Worm (Caenorhabditis elegans) whole organism, young adult: ENCODE measurements around the gene lon-8.

Experiments
- B0261.1 ChIP-seq: sonication (generic microtip); optimal IDR thresholded peaks from 2 replicates; lab custom pipeline; 2016; ENCODE audit warnings: mild to moderate bottlenecking, missing genetic modification characterization, moderate library complexity, missing compliant biosample characterization
- D2030.7 ChIP-seq: fragments of 200-800 bp; sonication (Bioruptor generic); IDR thresholded peaks from 2 replicates; pipeline ENCODE4 v1.3.6; 2022; ENCODE audit warnings: missing genetic modification reagents, missing genetic modification characterization, missing compliant biosample characterization
- F22D6.2 ChIP-seq: sonication (generic microtip); optimal IDR thresholded peaks from 2 replicates; lab custom pipeline; 2016; ENCODE audit warnings: mild to moderate bottlenecking, missing genetic modification characterization, missing compliant biosample characterization
- F33H1.4 ChIP-seq: fragments of 200-800 bp; sonication (Bioruptor generic); IDR thresholded peaks from 2 replicates; pipeline ENCODE4 v1.3.6; 2022; ENCODE audit warnings: missing genetic modification reagents, missing genetic modification characterization, missing compliant biosample characterization
- F57A8.1 ChIP-seq: fragments of 200-800 bp; sonication (Bioruptor generic); optimal IDR thresholded peaks from 2 replicates; lab custom pipeline; 2018; ENCODE audit warnings: mild to moderate bottlenecking, missing genetic modification characterization, moderate library complexity, missing compliant biosample characterization
- Y53G8AR.9 ChIP-seq: fragments of 200-800 bp; sonication (Bioruptor generic); conservative IDR thresholded peaks from 2 replicates; pipeline ENCODE4 v1.3.6; 2022; ENCODE audit warnings: missing genetic modification reagents, missing genetic modification characterization, missing compliant biosample characterization
- Y95B8A.8 ChIP-seq: fragments of 200-800 bp; sonication (Bioruptor generic); IDR thresholded peaks from 2 replicates; pipeline ENCODE4 v1.3.6; 2022; ENCODE audit warnings: missing genetic modification reagents, missing genetic modification characterization, missing compliant biosample characterization
- akir-1 ChIP-seq: fragments of 200-800 bp; sonication (Bioruptor generic); optimal IDR thresholded peaks from 2 replicates; lab custom pipeline; 2018; ENCODE audit warnings: mild to moderate bottlenecking, missing genetic modification characterization, moderate library complexity, missing compliant biosample characterization
- aptf-2 ChIP-seq: fragments of 200-800 bp; sonication (Bioruptor generic); conservative IDR thresholded peaks from 2 replicates; pipeline ENCODE4 v1.3.6; 2022; ENCODE audit warnings: missing genetic modification reagents, missing genetic modification characterization, missing compliant biosample characterization
- aptf-3 ChIP-seq: fragments of 200-800 bp; sonication (Bioruptor generic); IDR thresholded peaks from 2 replicates; pipeline ENCODE4 v1.3.6; 2022; ENCODE audit warnings: missing genetic modification characterization, missing compliant biosample characterization
- atf-7 ChIP-seq: sonication (generic microtip); optimal IDR thresholded peaks from 2 replicates; lab custom pipeline; 2017; ENCODE audit warnings: mild to moderate bottlenecking, missing genetic modification characterization, missing compliant biosample characterization
- attf-5 ChIP-seq: fragments of 200-800 bp; sonication (Bioruptor generic); optimal IDR thresholded peaks from 2 replicates; lab custom pipeline; 2018; ENCODE audit warnings: mild to moderate bottlenecking, missing genetic modification characterization, missing compliant biosample characterization
- attf-6 ChIP-seq: fragments of 200-800 bp; sonication (Bioruptor generic); IDR thresholded peaks from 2 replicates; pipeline ENCODE4 v1.3.6; 2022; ENCODE audit warnings: missing genetic modification reagents, missing genetic modification characterization, missing compliant biosample characterization
- bed-1 ChIP-seq: fragments of 200-800 bp; sonication (Bioruptor generic); IDR thresholded peaks from 2 replicates; pipeline ENCODE4 v1.3.6; 2022; ENCODE audit warnings: missing genetic modification reagents, missing genetic modification characterization, missing compliant biosample characterization
- bed-2 ChIP-seq: fragments of 200-800 bp; sonication (Bioruptor generic); IDR thresholded peaks from 2 replicates; pipeline ENCODE4 v1.3.6; 2022; ENCODE audit warnings: missing genetic modification reagents, missing genetic modification characterization, missing compliant biosample characterization
- ccch-3 ChIP-seq: fragments of 200-800 bp; sonication (Bioruptor generic); optimal IDR thresholded peaks from 2 replicates; lab custom pipeline; 2018; ENCODE audit warnings: mild to moderate bottlenecking, missing genetic modification characterization, missing compliant biosample characterization
- cebp-2 ChIP-seq: fragments of 200-800 bp; sonication (Bioruptor generic); IDR thresholded peaks from 2 replicates; pipeline ENCODE4 v1.3.6; 2022; ENCODE audit warnings: missing genetic modification characterization, missing compliant biosample characterization
- ceh-27 ChIP-seq: fragments of 200-800 bp; sonication (Bioruptor generic); optimal IDR thresholded peaks from 2 replicates; lab custom pipeline; 2018; ENCODE audit warnings: mild to moderate bottlenecking, missing genetic modification characterization, moderate library complexity, missing compliant biosample characterization
- ceh-58 ChIP-seq: fragments of 200-800 bp; sonication (Bioruptor generic); IDR thresholded peaks from 2 replicates; pipeline ENCODE4 v1.3.6; 2022; ENCODE audit warnings: missing genetic modification characterization, missing compliant biosample characterization
- dpff-1 ChIP-seq: sonication (generic microtip); optimal IDR thresholded peaks from 2 replicates; lab custom pipeline; 2017; ENCODE audit warnings: mild to moderate bottlenecking, missing genetic modification characterization, missing compliant biosample characterization
- dpl-1 ChIP-seq: fragments of 150-350 bp; optimal IDR thresholded peaks from 2 replicates; lab custom pipeline; 2014; ENCODE audit warnings: missing biosample characterization, missing genetic modification reagents, missing genetic modification characterization
- egl-18 ChIP-seq: fragments of 200-800 bp; sonication (Bioruptor generic); IDR thresholded peaks from 2 replicates; pipeline ENCODE4 v1.3.6; 2022; ENCODE audit warnings: missing genetic modification reagents, missing genetic modification characterization, missing compliant biosample characterization
- egl-44 ChIP-seq: fragments of 200-800 bp; sonication (Bioruptor generic); IDR thresholded peaks from 2 replicates; pipeline ENCODE4 v1.3.6; 2022; ENCODE audit warnings: missing genetic modification reagents, missing genetic modification characterization, missing compliant biosample characterization
- ekl-4 ChIP-seq: fragments of 200-800 bp; sonication (Bioruptor generic); IDR thresholded peaks from 2 replicates; pipeline ENCODE4 v1.3.6; 2022; ENCODE audit warnings: missing genetic modification reagents, missing genetic modification characterization, missing compliant biosample characterization
- ets-4 ChIP-seq: fragments of 200-800 bp; sonication (Bioruptor generic); optimal IDR thresholded peaks from 2 replicates; lab custom pipeline; 2018; ENCODE audit warnings: mild to moderate bottlenecking, missing genetic modification characterization, missing compliant biosample characterization
- gei-17 ChIP-seq: fragments of 200-800 bp; sonication (Bioruptor generic); optimal IDR thresholded peaks from 2 replicates; lab custom pipeline; 2018; ENCODE audit warnings: mild to moderate bottlenecking, missing genetic modification characterization, missing compliant biosample characterization
- him-1 ChIP-seq: sonication (generic microtip); optimal IDR thresholded peaks from 2 replicates; lab custom pipeline; 2016; ENCODE audit warnings: missing genotype, missing genetic modification reagents, missing genetic modification characterization, missing compliant biosample characterization
- let-526 ChIP-seq: fragments of 200-800 bp; sonication (Bioruptor generic); IDR thresholded peaks from 2 replicates; pipeline ENCODE4 v1.3.6; 2022; ENCODE audit warnings: missing genetic modification reagents, missing genetic modification characterization, missing compliant biosample characterization
- lsl-1 ChIP-seq: fragments of 200-800 bp; sonication (Bioruptor generic); optimal IDR thresholded peaks from 2 replicates; lab custom pipeline; 2018; ENCODE audit warnings: mild to moderate bottlenecking, missing genetic modification characterization, moderate library complexity, missing compliant biosample characterization
- lsy-27 ChIP-seq: sonication (generic microtip); optimal IDR thresholded peaks from 2 replicates; lab custom pipeline; 2017; ENCODE audit warnings: missing genetic modification characterization, mild to moderate bottlenecking, missing compliant biosample characterization, antibody characterized with exemption, missing genotype, borderline replicate concordance; ENCODE audit not compliant: insufficient read depth
- madf-10 ChIP-seq: sonication (generic microtip); optimal IDR thresholded peaks from 2 replicates; lab custom pipeline; 2016; ENCODE audit warnings: mild to moderate bottlenecking, missing genetic modification characterization, missing compliant biosample characterization
- madf-8 ChIP-seq: fragments of 200-800 bp; sonication (Bioruptor generic); conservative IDR thresholded peaks from 2 replicates; pipeline ENCODE4 v1.3.6; 2022; ENCODE audit warnings: missing genetic modification reagents, missing genetic modification characterization, missing compliant biosample characterization
- mes-4 ChIP-seq: sonication (generic microtip); optimal IDR thresholded peaks from 2 replicates; lab custom pipeline; 2016; ENCODE audit warnings: missing genotype, missing genetic modification characterization, missing compliant biosample characterization
- nfya-1 ChIP-seq: sonication (generic microtip); optimal IDR thresholded peaks from 2 replicates; lab custom pipeline; 2017; ENCODE audit warnings: antibody characterized with exemption, missing compliant biosample characterization, missing genetic modification characterization, borderline replicate concordance; ENCODE audit not compliant: insufficient read depth
- nfyb-1 ChIP-seq: fragments of 200-800 bp; sonication (Bioruptor generic); IDR thresholded peaks from 2 replicates; pipeline ENCODE4 v1.3.6; 2022; ENCODE audit warnings: missing genetic modification reagents, missing genetic modification characterization, missing compliant biosample characterization
- nhr-80 ChIP-seq: sonication (generic microtip); optimal IDR thresholded peaks from 2 replicates; lab custom pipeline; 2016; ENCODE audit warnings: missing genetic modification characterization, missing compliant biosample characterization
- pbrm-1 ChIP-seq: fragments of 200-800 bp; sonication (Bioruptor generic); IDR thresholded peaks from 2 replicates; pipeline ENCODE4 v1.3.6; 2022; ENCODE audit warnings: missing genetic modification reagents, missing genetic modification characterization, missing compliant biosample characterization
- sea-2 ChIP-seq: fragments of 200-800 bp; sonication (Bioruptor generic); IDR thresholded peaks from 2 replicates; pipeline ENCODE4 v1.3.6; 2022; ENCODE audit warnings: missing genetic modification characterization, missing compliant biosample characterization
- snpc-4 ChIP-seq, 5 experiments: fragments of 150-350 bp in 1 of 5; sonication (generic microtip) in 4 of 5; optimal IDR thresholded peaks; 2 replicates each; lab custom pipeline; 2014 to 2018; ENCODE audit warnings: missing genetic modification characterization in 5 of 5, missing biosample characterization in 3 of 5, antibody characterized with exemption in 2 of 5, mild to moderate bottlenecking in 2 of 5, missing compliant biosample characterization in 2 of 5, missing genotype in 2 of 5, moderate library complexity in 2 of 5, missing genetic modification reagents in 1 of 5
- tbp1 ChIP-seq: fragments of 200-800 bp; sonication (Bioruptor generic); optimal IDR thresholded peaks from 2 replicates; lab custom pipeline; 2018; ENCODE audit warnings: mild to moderate bottlenecking, missing genetic modification characterization, missing compliant biosample characterization
- tbx-9 ChIP-seq: sonication (generic microtip); optimal IDR thresholded peaks from 2 replicates; lab custom pipeline; 2016; ENCODE audit warnings: borderline replicate concordance, missing genetic modification characterization, inconsistent platforms, missing compliant biosample characterization
- zfh-2 ChIP-seq: fragments of 200-800 bp; sonication (Bioruptor generic); conservative IDR thresholded peaks from 2 replicates; pipeline ENCODE4 v1.3.6; 2022; ENCODE audit warnings: missing genetic modification reagents, missing genetic modification characterization, missing compliant biosample characterization

The lon-8 gene

ce11 chrV:17979789-17980188 lies 21.4 kb downstream of the lon-8 start, which contains the start of gene snx-6:
snx-6 (minus strand) TSS chrV:17980082.
- no peak for TF ChIP-seq mes-4 (tag; lab: Kevin White, UChicago)
- TF ChIP-seq nfya-1 (tag; lab: Kevin White, UChicago) = no peak
- no peak for TF ChIP-seq cebp-2 (GFP tag; lab: Robert Waterston, UW)
- no peak for TF ChIP-seq pbrm-1 (GFP tag; lab: Robert Waterston, UW)
- TF ChIP-seq F22D6.2 = no peak
- TF ChIP-seq aptf-3 (GFP tag; lab: Robert Waterston, UW) = no peak
- TF ChIP-seq let-526 (GFP tag; lab: Robert Waterston, UW) = no peak
- TF ChIP-seq tbx-9 = no peak
- no peak for TF ChIP-seq D2030.7

DNA sequence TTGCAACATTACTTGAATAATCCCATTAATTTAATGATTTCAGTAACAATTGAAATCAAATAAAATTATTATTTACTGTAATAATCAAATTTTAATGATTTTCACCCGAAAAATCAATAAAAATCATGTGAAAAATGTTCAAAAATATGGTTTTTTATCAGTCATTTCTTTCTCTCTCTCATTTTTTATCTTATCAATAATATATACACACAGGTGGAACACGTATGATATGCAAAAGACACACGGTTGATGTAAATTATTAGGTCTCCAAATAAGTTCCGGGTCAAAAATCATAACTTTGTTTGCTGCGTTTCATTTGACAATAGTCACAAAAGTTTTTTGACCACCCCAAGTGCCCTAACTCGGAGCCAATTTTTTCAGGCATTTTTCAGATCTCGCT lies 23.0 kb downstream of the lon-8 start:
- TF ChIP-seq bed-1 (GFP tag; lab: Robert Waterston, UW) (no peak), zfh-2 (GFP tag; lab: Robert Waterston, UW) (no peak), egl-18 (no peak), nhr-80 (tag; lab: Kevin White, UChicago) (peak; percentile 44), lsl-1 (GFP tag; lab: Kevin White, UChicago) (no peak), egl-44 (no peak), snpc-4 (GFP tag; optimal IDR thresholded peaks at IDR 0.05; lab: Kevin White, UChicago) (no peak), snpc-4 (tag; optimal IDR thresholded peaks at IDR 0.05; lab: Kevin White, UChicago) (peak in 1 of 4 experiments; percentile 4), ets-4 (GFP tag; lab: Kevin White, UChicago) (peak; percentile 8)

DNA sequence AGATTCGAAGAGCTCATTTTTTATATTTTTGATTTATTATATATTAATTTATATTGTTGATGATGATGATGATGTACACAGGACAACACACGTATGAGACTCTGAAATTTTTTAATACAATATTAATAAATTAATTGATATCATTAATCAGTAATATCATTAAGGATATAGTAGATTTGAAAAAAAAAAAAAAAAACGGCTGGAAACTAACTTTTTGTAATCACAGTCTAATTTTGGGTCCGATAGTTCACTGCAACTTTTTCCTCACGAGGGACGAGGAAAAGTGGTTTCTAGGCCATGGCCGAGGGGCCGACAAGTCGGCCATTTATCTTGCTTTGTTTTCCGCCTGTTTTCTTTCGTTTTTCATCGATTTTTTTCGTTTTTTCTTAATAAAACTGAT lies 34.4 kb downstream of the lon-8 start, which contains the start of gene gck-3:
gck-3 (minus strand) TSS at position 101 of the 400 bp plus-strand sequence.
- TF ChIP-seq ccch-3 (GFP tag; lab: Kevin White, UChicago) = no peak
- no peak for TF ChIP-seq dpff-1
- TF ChIP-seq nfya-1 (tag; lab: Kevin White, UChicago) = no peak
- TF ChIP-seq attf-5 (GFP tag; lab: Kevin White, UChicago) = no peak
- TF ChIP-seq nfyb-1 (GFP tag; lab: Robert Waterston, UW) = no peak
- TF ChIP-seq gei-17 = no peak
- TF ChIP-seq Y53G8AR.9 (GFP tag; lab: Robert Waterston, UW) = no peak
- no peak for TF ChIP-seq mes-4 (tag; lab: Kevin White, UChicago)
- no peak for TF ChIP-seq snpc-4 (GFP tag; optimal IDR thresholded peaks at IDR 0.05; lab: Kevin White, UChicago)
- no peak for TF ChIP-seq snpc-4 (tag; optimal IDR thresholded peaks at IDR 0.05; lab: Kevin White, UChicago)
- TF ChIP-seq, all 124 proteins: peak for 0

DNA sequence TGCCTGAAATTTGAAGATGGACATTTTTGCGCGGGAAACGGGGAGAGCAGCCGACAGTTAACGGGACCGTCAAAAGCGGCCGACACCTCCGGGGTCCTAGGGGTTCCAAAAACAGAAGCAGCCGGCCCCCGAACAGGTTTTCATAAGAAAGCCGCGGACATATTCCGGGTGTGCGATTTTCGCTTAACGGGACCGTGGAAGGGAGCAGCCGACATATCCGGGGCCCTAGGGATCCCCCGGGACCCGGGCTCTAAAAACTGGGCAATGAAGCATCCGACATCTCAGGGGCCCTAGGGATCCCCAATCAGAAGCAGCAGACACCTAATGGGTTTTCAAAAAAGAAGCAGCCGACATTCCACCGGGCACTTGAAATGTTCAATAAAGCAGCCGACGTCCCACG lies 38.7 kb downstream of the lon-8 start:
- TF ChIP-seq akir-1 (GFP tag; lab: Kevin White, UChicago) (no peak), B0261.1 (tag; lab: Kevin White, UChicago) (no peak), tbp1 (GFP tag; lab: Kevin White, UChicago) (no peak), F57A8.1 (no peak), aptf-2 (GFP tag; lab: Robert Waterston, UW) (no peak), atf-7 (no peak), pbrm-1 (GFP tag; lab: Robert Waterston, UW) (0 out of 2 replicates have a peak, but pooled peaks have one; percentile 38), zfh-2 (GFP tag; lab: Robert Waterston, UW) (peak; percentile 85), ceh-27 (GFP tag; lab: Kevin White, UChicago) (no peak), lsy-27 (tag; lab: Kevin White, UChicago) (no peak), snpc-4 (GFP tag; optimal IDR thresholded peaks at IDR 0.05; lab: Kevin White, UChicago) (no peak), snpc-4 (tag; optimal IDR thresholded peaks at IDR 0.05; lab: Kevin White, UChicago) (peak in 1 of 4 experiments; percentile 28), madf-8 (GFP tag; lab: Robert Waterston, UW) (no peak), him-1 (no peak), madf-10 (no peak), bed-2 (GFP tag; lab: Robert Waterston, UW) (no peak), attf-6 (no peak), sea-2 (no peak), gei-17 (no peak), ekl-4 (0 out of 2 replicates have a peak, but pooled peaks have one; percentile 35), ceh-58 (GFP tag; lab: Robert Waterston, UW) (0 out of 2 replicates have a peak, but pooled peaks have one; percentile 68), Y95B8A.8 (GFP tag; lab: Robert Waterston, UW) (no peak), dpl-1 (GFP tag; lab: Kevin White, UChicago) (no peak), F33H1.4 (GFP tag; lab: Robert Waterston, UW) (no peak), Y53G8AR.9 (GFP tag; lab: Robert Waterston, UW) (no peak)
